Fruit fly (Drosophila melanogaster): ENCODE data around the gene CG11563.
A peak's percentile ranks its signal among the peaks of the same experiment; 100 is the strongest.

Gene CG11563

dm6 chr3R:31712585-31712984 is 24.2 kb upstream of the CG11563 start (continued):
- TF ChIP-seq wdn (GFP tag; IDR thresholded peaks at IDR 0.05), result no peak
- TF ChIP-seq CG34376 (GFP tag; optimal IDR thresholded peaks at IDR 0.05), result no peak
- no peak for TF ChIP-seq fd102C (GFP tag; optimal IDR thresholded peaks at IDR 0.05)
- TF ChIP-seq CG13287 (GFP tag; IDR thresholded peaks at IDR 0.05; ENCODE audit: partially characterized antibody), result no peak
- TF ChIP-seq NFAT (GFP tag; IDR thresholded peaks at IDR 0.05), result no peak
- TF ChIP-seq Kr (GFP tag; optimal IDR thresholded peaks at IDR 0.05), result no peak
- TF ChIP-seq CG12299 (tag; optimal IDR thresholded peaks at IDR 0.05), result no peak
- no peak for TF ChIP-seq tap (tag; optimal IDR thresholded peaks at IDR 0.05)
- TF ChIP-seq Med (GFP tag), result no peak
- TF ChIP-seq grn (GFP tag; optimal IDR thresholded peaks at IDR 0.05), result peak; percentile 10
- no peak for TF ChIP-seq CG43689 (GFP tag; IDR thresholded peaks at IDR 0.05)
- no peak for TF ChIP-seq ftz-f1 (GFP tag; optimal IDR thresholded peaks at IDR 0.05)
- TF ChIP-seq Elba2 (GFP tag; optimal IDR thresholded peaks at IDR 0.05), result no peak
- peak; percentile 14 for TF ChIP-seq D19A (tag; optimal IDR thresholded peaks at IDR 0.05)
- no peak for TF ChIP-seq CG15696 (tag; optimal IDR thresholded peaks at IDR 0.05)
- TF ChIP-seq pros (GFP tag; optimal IDR thresholded peaks at IDR 0.05), result no peak
- peak; percentile 53; the same call in 1 of the 3 replicates for TF ChIP-seq ci (GFP tag; IDR thresholded peaks at IDR 0.05)
- no peak for TF ChIP-seq sim (GFP tag; IDR thresholded peaks at IDR 0.05)
- TF ChIP-seq CG17359 (tag; optimal IDR thresholded peaks at IDR 0.05), result peak; percentile 28
- peak; percentile 44 for TF ChIP-seq gem (tag; optimal IDR thresholded peaks at IDR 0.05)
- peak; percentile 58 for TF ChIP-seq CG1603 (tag; optimal IDR thresholded peaks at IDR 0.05)
- no peak for TF ChIP-seq Bdp1 (GFP tag; optimal IDR thresholded peaks at IDR 0.05)
- TF ChIP-seq tna (GFP tag; IDR thresholded peaks at IDR 0.05; ENCODE audit: partially characterized antibody), result no peak
- no peak for TF ChIP-seq Gug (GFP tag; IDR thresholded peaks at IDR 0.05)
- no peak for TF ChIP-seq CG2129 (GFP tag; IDR thresholded peaks at IDR 0.05; ENCODE audit: partially characterized antibody)
- TF ChIP-seq kay (GFP tag; optimal IDR thresholded peaks at IDR 0.05), result no peak
- no peak for TF ChIP-seq hth (optimal IDR thresholded peaks at IDR 0.05)
- peak; percentile 1 for TF ChIP-seq CG10267 (tag; optimal IDR thresholded peaks at IDR 0.05)
- TF ChIP-seq unpg (GFP tag; optimal IDR thresholded peaks at IDR 0.05), result peak; percentile 30
- no peak for TF ChIP-seq al (GFP tag; IDR thresholded peaks at IDR 0.05)
- no peak for TF ChIP-seq jigr1 (GFP tag; IDR thresholded peaks at IDR 0.05)
- no peak for TF ChIP-seq Jarid2 (GFP tag; optimal IDR thresholded peaks at IDR 0.05)
- TF ChIP-seq CG2199 (GFP tag; IDR thresholded peaks at IDR 0.05), result 0 out of 3 replicates have a peak, but pooled peaks have one; percentile 7
- TF ChIP-seq BtbVII (GFP tag; optimal IDR thresholded peaks at IDR 0.05), result no peak
- TF ChIP-seq CG9609 (GFP tag; optimal IDR thresholded peaks at IDR 0.05), result no peak
- TF ChIP-seq Hr78 (GFP tag; optimal IDR thresholded peaks at IDR 0.05), result peak in 1 of 2 experiments; percentile 47
- no peak for TF ChIP-seq dimm (GFP tag; IDR thresholded peaks at IDR 0.05)
- no peak for TF ChIP-seq Lim3 (GFP tag; IDR thresholded peaks at IDR 0.05)
- no peak for TF ChIP-seq CG17829 (tag; optimal IDR thresholded peaks at IDR 0.05)
- TF ChIP-seq Hr39 (optimal IDR thresholded peaks at IDR 0.05), result no peak
- no peak for TF ChIP-seq HHEX (GFP tag; optimal IDR thresholded peaks at IDR 0.05)
- TF ChIP-seq MTF-1 (GFP tag; optimal IDR thresholded peaks at IDR 0.05; ENCODE audit: borderline replicate concordance), result no peak
- TF ChIP-seq CG30403 (GFP tag; optimal IDR thresholded peaks at IDR 0.05), result peak; percentile 3
- no peak for TF ChIP-seq trh (GFP tag; optimal IDR thresholded peaks at IDR 0.05)
- TF ChIP-seq row (GFP tag; IDR thresholded peaks at IDR 0.05), result peak; percentile 36; the same call in 2 of the 3 replicates
- no peak for TF ChIP-seq sob (GFP tag; IDR thresholded peaks at IDR 0.05)
- TF ChIP-seq usp (GFP tag; optimal IDR thresholded peaks at IDR 0.05), result no peak
- peak; percentile 73 for TF ChIP-seq zf30C (GFP tag; optimal IDR thresholded peaks at IDR 0.05)
- TF ChIP-seq Taf1 (GFP tag; IDR thresholded peaks at IDR 0.05), result no peak
- no peak for TF ChIP-seq CG10543 (GFP tag; optimal IDR thresholded peaks at IDR 0.05)
- no peak for TF ChIP-seq lbe (GFP tag; optimal IDR thresholded peaks at IDR 0.05)
- no peak for TF ChIP-seq CG6813 (GFP tag; optimal IDR thresholded peaks at IDR 0.05)
